Worm (Caenorhabditis elegans) whole organism, L2 larva: Measurements from ENCODE around the gene ZC239.4.
"Not testable (repeated sequence)": the region's sequence is repeated elsewhere in the genome, so short reads cannot be mapped to it uniquely, and the experiment has no call there.

ENCODE experiments used
- F13H6.1 ChIP-seq: sonication (generic microtip); optimal IDR thresholded peaks from 2 replicates; lab custom pipeline; 2016; ENCODE audit warnings: missing genetic modification characterization, missing compliant biosample characterization
- Y55F3AM.14 ChIP-seq: fragments of 200-800 bp; sonication (Bioruptor generic); optimal IDR thresholded peaks from 2 replicates; lab custom pipeline; 2018; ENCODE audit warnings: mild to moderate bottlenecking, missing genetic modification characterization, missing compliant biosample characterization
- ZK546.5 ChIP-seq: sonication (generic microtip); optimal IDR thresholded peaks from 2 replicates; lab custom pipeline; 2017; ENCODE audit warnings: missing biosample characterization, missing genetic modification characterization
- alr-1 ChIP-seq: fragments of 150-350 bp; optimal IDR thresholded peaks from 2 replicates; lab custom pipeline; 2014; ENCODE audit warnings: missing biosample characterization, missing genetic modification characterization
- ama-1 ChIP-seq: fragments of 150-350 bp; optimal IDR thresholded peaks from 2 replicates; lab custom pipeline; 2018; ENCODE audit warnings: inconsistent platforms
- blmp-1 ChIP-seq: sonication (generic microtip); optimal IDR thresholded peaks from 2 replicates; lab custom pipeline; 2017; ENCODE audit warnings: missing genetic modification characterization, mild to moderate bottlenecking, missing compliant biosample characterization, antibody characterized with exemption, moderate library complexity; ENCODE audit not compliant: insufficient read depth
- crh-2 ChIP-seq: sonication (generic microtip); optimal IDR thresholded peaks from 2 replicates; lab custom pipeline; 2017; ENCODE audit warnings: missing biosample characterization, missing genetic modification characterization
- dmd-4 ChIP-seq: sonication (generic microtip); optimal IDR thresholded peaks from 2 replicates; lab custom pipeline; 2017; ENCODE audit warnings: missing biosample characterization, missing genetic modification characterization
- egl-27 ChIP-seq: sonication (generic microtip); optimal IDR thresholded peaks from 3 replicates; lab custom pipeline; 2017; ENCODE audit warnings: missing biosample characterization, missing genetic modification reagents, missing genetic modification characterization
- elt-1 ChIP-seq: fragments of 150-350 bp; optimal IDR thresholded peaks from 2 replicates; lab custom pipeline; 2014; ENCODE audit warnings: missing biosample characterization, missing genetic modification characterization
- elt-3 ChIP-seq: sonication (generic microtip); optimal IDR thresholded peaks from 2 replicates; lab custom pipeline; 2017; ENCODE audit warnings: missing biosample characterization, missing genetic modification characterization
- gmeb-1 ChIP-seq: fragments of 150-350 bp; optimal IDR thresholded peaks from 2 replicates; lab custom pipeline; 2014; ENCODE audit warnings: missing biosample characterization, missing genetic modification characterization
- lin-13 ChIP-seq: fragments of 150-350 bp; optimal IDR thresholded peaks from 2 replicates; lab custom pipeline; 2014; ENCODE audit warnings: missing biosample characterization, missing genetic modification reagents, missing genetic modification characterization
- lin-39 ChIP-seq: fragments of 150-350 bp; optimal IDR thresholded peaks from 2 replicates; lab custom pipeline; 2014; ENCODE audit warnings: missing biosample characterization, missing genetic modification reagents, missing genetic modification characterization
- mab-5 ChIP-seq: fragments of 150-350 bp; optimal IDR thresholded peaks from 2 replicates; lab custom pipeline; 2014; ENCODE audit warnings: missing biosample characterization, missing genetic modification characterization
- mbf-1 ChIP-seq: sonication (generic microtip); optimal IDR thresholded peaks from 2 replicates; lab custom pipeline; 2017; ENCODE audit warnings: missing biosample characterization, missing genetic modification characterization
- mdl-1 ChIP-seq, 2 experiments: fragments of 150-350 bp in 1 of 2; sonication (generic microtip) in 1 of 2; optimal IDR thresholded peaks; 2 replicates each; lab custom pipeline; 2017; ENCODE audit warnings: missing biosample characterization in 2 of 2, missing genetic modification characterization in 2 of 2
- nhr-11 ChIP-seq: fragments of 150-350 bp; optimal IDR thresholded peaks from 2 replicates; lab custom pipeline; 2014; ENCODE audit warnings: missing biosample characterization, missing genetic modification characterization
- nhr-21 ChIP-seq: fragments of 150-350 bp; optimal IDR thresholded peaks from 2 replicates; lab custom pipeline; 2014; ENCODE audit warnings: missing biosample characterization, missing genetic modification characterization
- nhr-23 ChIP-seq: fragments of 150-350 bp; optimal IDR thresholded peaks from 2 replicates; lab custom pipeline; 2014; ENCODE audit warnings: missing biosample characterization, missing genetic modification reagents, missing genetic modification characterization
- nhr-25 ChIP-seq: fragments of 150-350 bp; sonication (generic microtip); optimal IDR thresholded peaks from 3 replicates; lab custom pipeline; 2014; ENCODE audit warnings: missing biosample characterization, missing genetic modification characterization
- peb-1 ChIP-seq: fragments of 150-350 bp; optimal IDR thresholded peaks from 2 replicates; lab custom pipeline; 2014; ENCODE audit warnings: missing biosample characterization, missing genetic modification characterization
- sem-4 ChIP-seq: fragments of 150-350 bp; optimal IDR thresholded peaks from 2 replicates; lab custom pipeline; 2014; ENCODE audit warnings: missing biosample characterization, missing genetic modification reagents, missing genetic modification characterization
- sma-3 ChIP-seq: sonication (generic microtip); optimal IDR thresholded peaks from 2 replicates; lab custom pipeline; 2016; ENCODE audit warnings: missing genetic modification reagents, missing genetic modification characterization, missing compliant biosample characterization
- sma-9 ChIP-seq, 2 experiments: fragments of 150-350 bp in 1 of 2; sonication (generic microtip) in 1 of 2; optimal IDR thresholded peaks; 2 replicates each; lab custom pipeline; 2014 to 2016; ENCODE audit warnings: missing genetic modification characterization in 2 of 2, mild to moderate bottlenecking in 1 of 2, missing biosample characterization in 1 of 2, missing compliant biosample characterization in 1 of 2, missing genetic modification reagents in 1 of 2, moderate library complexity in 1 of 2
- snpc-4 ChIP-seq: fragments of 150-350 bp; optimal IDR thresholded peaks from 2 replicates; lab custom pipeline; 2014; ENCODE audit warnings: missing biosample characterization, missing genetic modification characterization
- unc-39 ChIP-seq: fragments of 150-350 bp; optimal IDR thresholded peaks from 2 replicates; lab custom pipeline; 2014; ENCODE audit warnings: missing biosample characterization, missing genetic modification characterization
- unc-55 ChIP-seq: fragments of 150-350 bp; sonication (generic microtip); optimal IDR thresholded peaks from 3 replicates; lab custom pipeline; 2014; ENCODE audit warnings: missing biosample characterization, missing genetic modification reagents, missing genetic modification characterization
- unc-62 ChIP-seq: fragments of 150-350 bp; optimal IDR thresholded peaks from 2 replicates; lab custom pipeline; 2014; ENCODE audit warnings: missing biosample characterization, missing genetic modification reagents, missing genetic modification characterization
- ztf-1 ChIP-seq: fragments of 200-800 bp; sonication (Bioruptor generic); conservative IDR thresholded peaks from 2 replicates; pipeline ENCODE4 v1.3.6; 2022; ENCODE audit warnings: missing genetic modification characterization, missing compliant biosample characterization
- ztf-11 ChIP-seq: sonication (generic microtip); optimal IDR thresholded peaks from 2 replicates; lab custom pipeline; 2017; ENCODE audit warnings: missing biosample characterization, missing genetic modification characterization
- ztf-4 ChIP-seq: fragments of 150-350 bp; optimal IDR thresholded peaks from 2 replicates; lab custom pipeline; 2014; ENCODE audit warnings: missing biosample characterization, missing genetic modification characterization

The ZC239.4 gene

ce11 chrII:3189038-3189437 is 25.0 kb upstream of the ZC239.4 start, which contains the start of gene Y27F2A.11:
Gene Y27F2A.11 (plus strand): TSS chrII:3189338.
- TF ChIP-seq mbf-1, egl-27, sem-4 (tag; lab: Kevin White, UChicago): not testable (repeated sequence)

DNA sequence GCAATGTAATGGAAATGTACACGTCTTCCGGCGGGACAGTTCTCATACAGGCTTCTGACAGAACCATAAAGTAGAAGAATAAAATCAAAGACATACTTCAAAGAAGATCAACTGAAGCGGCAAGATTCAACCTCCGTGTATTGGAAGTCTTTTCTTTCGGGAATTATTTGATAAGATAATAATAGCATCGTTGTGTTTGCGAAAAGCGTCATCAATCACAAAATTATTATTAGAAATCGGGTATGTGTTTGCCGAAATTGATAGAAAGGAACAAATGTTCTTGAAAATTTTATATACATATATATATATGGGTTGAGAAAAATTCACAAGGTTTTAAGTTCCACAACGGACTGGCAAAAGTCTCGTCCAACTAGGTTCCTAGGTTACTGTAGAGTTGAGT is 22.5 kb upstream of the ZC239.4 start, which contains the start of gene Y27F2A.9:
Gene Y27F2A.9, minus strand, starts transcription at position 101 of the 400 bp plus-strand sequence.
- TF ChIP-seq lin-39 (tag; lab: Kevin White, UChicago); mbf-1 (tag; lab: Kevin White, UChicago); unc-39: not testable (repeated sequence)
- TF ChIP-seq, all 48 proteins: peak for 0; not testable (repeated sequence) for 48

- TF ChIP-seq sma-3 (no peak), ztf-4 (tag; lab: Kevin White, UChicago) (no peak), blmp-1 (tag; lab: Kevin White, UChicago) (no peak), ztf-11 (tag; lab: Kevin White, UChicago) (no peak), nhr-21 (tag; lab: Kevin White, UChicago) (no peak), F13H6.1 (no peak), nhr-25 (no peak), gmeb-1 (no peak), peb-1 (tag; lab: Kevin White, UChicago) (no peak), ama-1 (lab: Kevin White, UChicago) (no peak), sem-4 (tag; lab: Kevin White, UChicago) (no peak)
- TF ChIP-seq, all 48 proteins: peak for 0
Observed at ce11 chrII:3195739-3196138, 18.3 kb upstream of the ZC239.4 start.

DNA sequence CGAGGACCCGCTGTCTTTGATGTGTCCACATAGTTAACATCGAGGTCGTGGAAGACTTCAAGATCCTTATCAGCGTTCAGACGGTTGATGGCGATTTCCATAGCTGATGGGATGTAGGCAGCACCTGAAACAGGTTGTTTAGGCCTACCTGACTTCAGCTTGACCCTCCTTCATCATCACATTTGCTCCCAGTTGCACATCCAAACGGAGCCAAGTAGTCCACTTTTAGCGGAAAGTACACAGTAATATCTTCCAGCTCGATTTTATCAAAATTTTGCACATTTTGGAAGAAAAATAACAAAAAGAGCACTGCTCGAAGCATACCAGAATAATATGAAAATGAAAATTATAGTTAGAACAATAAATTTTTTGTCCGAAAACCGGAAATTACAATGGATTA is 17.0 kb upstream of the ZC239.4 start, which contains the start of gene gcy-15:
Gene gcy-15, minus strand, starts transcription at position 101 of the 400 bp plus-strand sequence.
- TF ChIP-seq nhr-11 (no peak), sma-3 (no peak), alr-1 (no peak), mab-5 (tag; lab: Kevin White, UChicago) (no peak), elt-3 (tag; lab: Kevin White, UChicago) (no peak), gmeb-1 (no peak), unc-62 (GFP tag; lab: Kevin White, UChicago) (no peak), ZK546.5 (tag; lab: Kevin White, UChicago) (no peak), unc-55 (GFP tag; lab: Kevin White, UChicago) (no peak)

DNA sequence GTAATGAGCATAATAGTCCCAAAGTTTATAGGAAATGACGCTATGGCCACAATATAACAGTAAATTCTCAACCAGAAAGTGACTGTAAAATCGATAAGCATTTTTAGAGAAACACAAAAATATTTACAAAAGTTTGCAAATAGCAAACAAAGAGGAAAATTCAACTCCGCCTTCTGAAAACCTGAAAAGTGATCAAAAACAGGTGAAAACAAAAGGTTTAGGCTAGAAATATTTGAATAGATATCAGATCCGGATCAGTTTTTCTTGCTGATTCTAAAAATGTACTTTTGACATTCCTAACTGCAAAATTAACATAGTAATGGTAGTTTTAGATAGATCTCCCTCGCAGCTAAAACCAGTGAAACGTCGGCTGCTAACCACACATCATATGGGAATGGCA is 15.0 kb upstream of the ZC239.4 start, which contains the start of gene sri-51:
Gene sri-51, minus strand, starts transcription at position 101 of the 400 bp plus-strand sequence.
- no peak for TF ChIP-seq lin-13 (GFP tag; lab: Kevin White, UChicago)
- TF ChIP-seq snpc-4 (tag; lab: Kevin White, UChicago): no peak
- TF ChIP-seq mbf-1 (tag; lab: Kevin White, UChicago): no peak
- TF ChIP-seq ztf-1 (GFP tag; lab: Robert Waterston, UW): no peak
- TF ChIP-seq Y55F3AM.14 (GFP tag; lab: Kevin White, UChicago): no peak
- no peak for TF ChIP-seq dmd-4 (tag; lab: Kevin White, UChicago)
- TF ChIP-seq ama-1 (lab: Kevin White, UChicago): no peak
- no peak for TF ChIP-seq sma-9 (GFP tag; optimal IDR thresholded peaks at IDR 0.05; lab: Kevin White, UChicago)
- no peak for TF ChIP-seq sma-9 (tag; optimal IDR thresholded peaks at IDR 0.05; lab: Kevin White, UChicago)
- no peak for TF ChIP-seq nhr-23 (tag; lab: Kevin White, UChicago)
- no peak for TF ChIP-seq mdl-1 (tag; optimal IDR thresholded peaks at IDR 0.05; lab: Kevin White, UChicago)
- TF ChIP-seq egl-27 (tag; lab: Kevin White, UChicago): no peak
- TF ChIP-seq elt-1 (tag; lab: Kevin White, UChicago): no peak
- TF ChIP-seq nhr-11: no peak
- TF ChIP-seq gmeb-1: no peak

DNA sequence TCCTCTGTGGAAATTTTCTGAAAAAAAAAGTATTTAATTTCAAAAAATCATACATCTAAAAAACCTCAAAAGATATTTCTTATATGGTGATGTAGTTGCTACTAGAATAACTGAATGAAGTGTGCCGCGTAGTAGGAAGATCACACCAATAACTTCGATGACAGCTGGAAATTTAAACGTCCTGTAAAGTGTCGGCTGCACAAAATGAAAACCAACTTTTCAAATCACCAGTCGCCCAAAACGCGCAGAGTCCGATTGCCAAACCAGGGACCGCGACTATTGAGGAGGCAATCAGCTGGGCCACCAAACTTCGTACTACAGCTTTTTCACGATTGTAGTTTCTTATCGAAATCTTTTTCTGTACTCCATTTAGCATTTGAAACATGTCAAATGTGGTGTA is 12.8 kb upstream of the ZC239.4 start, which contains the start of gene sri-48:
Gene sri-48, minus strand, starts transcription at position 101 of the 400 bp plus-strand sequence.
- not testable (repeated sequence) for TF ChIP-seq nhr-21 (tag; lab: Kevin White, UChicago); crh-2; mbf-1 (tag; lab: Kevin White, UChicago)
